Fruit fly (Drosophila melanogaster): ENCODE measurements around the gene Tango6.
A peak's percentile ranks its signal among the peaks of the same experiment; 100 is the strongest.

Tango6 gene

dm6 chr2L:19011895-19012645 is 43.2 kb downstream of the Tango6 start (continued):
- TF ChIP-seq CG2678 (tag; optimal IDR thresholded peaks at IDR 0.05) = peak; percentile 90
- no peak for TF ChIP-seq sr (GFP tag; IDR thresholded peaks at IDR 0.05)
- peak; percentile 26; the same call in 1 of the 2 replicates for TF ChIP-seq crol (GFP tag; IDR thresholded peaks at IDR 0.05)
- TF ChIP-seq CG7839 (tag; optimal IDR thresholded peaks at IDR 0.05) = peak; percentile 89
- peak; percentile 55 for TF ChIP-seq Max (GFP tag; optimal IDR thresholded peaks at IDR 0.05)
- peak; percentile 45 for TF ChIP-seq corto (GFP tag; optimal IDR thresholded peaks at IDR 0.05)
- 0 out of 2 replicates have a peak, but pooled peaks have one; percentile 36 for TF ChIP-seq gt (GFP tag; IDR thresholded peaks at IDR 0.05)
- peak; percentile 69 for TF ChIP-seq CG14667 (GFP tag; IDR thresholded peaks at IDR 0.05)
- TF ChIP-seq CG1647 (GFP tag; optimal IDR thresholded peaks at IDR 0.05) = peak; percentile 66
- peak; percentile 86 for TF ChIP-seq E2f1 (GFP tag; IDR thresholded peaks at IDR 0.05)
- TF ChIP-seq cato (GFP tag; optimal IDR thresholded peaks at IDR 0.05; ENCODE audit: borderline replicate concordance) = no peak
- no peak for TF ChIP-seq usp (GFP tag; optimal IDR thresholded peaks at IDR 0.05)
- peak; percentile 43 for TF ChIP-seq CG3407 (GFP tag; optimal IDR thresholded peaks at IDR 0.05)
- peak; percentile 5 for TF ChIP-seq zen (tag; optimal IDR thresholded peaks at IDR 0.05)
- peak; percentile 78 for TF ChIP-seq B-H1 (GFP tag; IDR thresholded peaks at IDR 0.05)
- peak; percentile 44 for TF ChIP-seq emc (GFP tag; optimal IDR thresholded peaks at IDR 0.05)
- peak; percentile 83 for TF ChIP-seq CG9609 (GFP tag; optimal IDR thresholded peaks at IDR 0.05)
- peak; percentile 13 for TF ChIP-seq ash1 (GFP tag; optimal IDR thresholded peaks at IDR 0.05)
- peak; percentile 3 for TF ChIP-seq CG10462 (GFP tag; optimal IDR thresholded peaks at IDR 0.05)
- peak; percentile 92 for TF ChIP-seq lab (GFP tag; optimal IDR thresholded peaks at IDR 0.05)
- no peak for TF ChIP-seq h (optimal IDR thresholded peaks at IDR 0.05)
- TF ChIP-seq CG10321 (GFP tag; IDR thresholded peaks at IDR 0.05) = peak; percentile 21; the same call in 1 of the 2 replicates
- TF ChIP-seq CG7357 (GFP tag; IDR thresholded peaks at IDR 0.05) = peak; percentile 76
- peak; percentile 12 for TF ChIP-seq p53 (GFP tag; optimal IDR thresholded peaks at IDR 0.05)
- no peak for TF ChIP-seq Dfd (GFP tag; optimal IDR thresholded peaks at IDR 0.05)
- peak; percentile 93 for TF ChIP-seq Hmr (GFP tag; optimal IDR thresholded peaks at IDR 0.05)
- peak; percentile 54 for TF ChIP-seq CG7987 (GFP tag; optimal IDR thresholded peaks at IDR 0.05)
- peak; percentile 87 for TF ChIP-seq sisA (GFP tag; IDR thresholded peaks at IDR 0.05)
- peak; percentile 85 for TF ChIP-seq CG32532 (GFP tag; IDR thresholded peaks at IDR 0.05)
- TF ChIP-seq CG14710 (tag; optimal IDR thresholded peaks at IDR 0.05) = peak; percentile 51
- no peak for TF ChIP-seq cad (GFP tag; optimal IDR thresholded peaks at IDR 0.05)
- TF ChIP-seq hkb (optimal IDR thresholded peaks at IDR 0.05) = no peak
- peak; percentile 81 for TF ChIP-seq hkb (GFP tag; IDR thresholded peaks at IDR 0.05)
- peak; percentile 80 for TF ChIP-seq ssp (GFP tag; IDR thresholded peaks at IDR 0.05)
- peak; percentile 92 for TF ChIP-seq Atf6 (GFP tag; IDR thresholded peaks at IDR 0.05)
- TF ChIP-seq ap (GFP tag; IDR thresholded peaks at IDR 0.05) = peak; percentile 72
- TF ChIP-seq CG14965 (GFP tag; optimal IDR thresholded peaks at IDR 0.05; ENCODE audit: borderline replicate concordance) = peak; percentile 7
- 0 out of 2 replicates have a peak, but pooled peaks have one; percentile 43 for TF ChIP-seq wdn (GFP tag; IDR thresholded peaks at IDR 0.05)
- TF ChIP-seq CG17328 (GFP tag; IDR thresholded peaks at IDR 0.05) = peak; percentile 75
- TF ChIP-seq CG9727 (GFP tag; optimal IDR thresholded peaks at IDR 0.05) = peak; percentile 82
- peak; percentile 90 for TF ChIP-seq lilli (GFP tag; optimal IDR thresholded peaks at IDR 0.05)
- TF ChIP-seq gro (GFP tag; optimal IDR thresholded peaks at IDR 0.05) = peak; percentile 81
- TF ChIP-seq Hr78 (GFP tag; optimal IDR thresholded peaks at IDR 0.05) = no peak
- no peak for TF ChIP-seq C15 (GFP tag; IDR thresholded peaks at IDR 0.05)
- TF ChIP-seq Nf-YA (GFP tag; IDR thresholded peaks at IDR 0.05) = peak; percentile 64; the same call in 1 of the 2 replicates
- peak; percentile 67 for TF ChIP-seq CG43689 (GFP tag; IDR thresholded peaks at IDR 0.05)
- peak; percentile 84 for TF ChIP-seq Xrp1 (GFP tag; IDR thresholded peaks at IDR 0.05)
- no peak for TF ChIP-seq Stat92E (GFP tag; optimal IDR thresholded peaks at IDR 0.05)
- peak; percentile 77 for TF ChIP-seq ems (GFP tag; optimal IDR thresholded peaks at IDR 0.05)
- TF ChIP-seq tap (tag; optimal IDR thresholded peaks at IDR 0.05) = peak; percentile 67
